Fruit fly (Drosophila melanogaster) whole organism, embryonic: Measurements from ENCODE around the gene pr.
A peak's percentile ranks its signal among the peaks of the same experiment; 100 is the strongest.

Experiments
- ATbp ChIP-seq: fragments of 200-800 bp; sonication (Bioruptor generic); optimal IDR thresholded peaks from 2 replicates; lab custom pipeline; 2017; ENCODE audit warnings: missing biosample characterization, mild to moderate bottlenecking, missing genetic modification characterization, missing genetic modification reagents
- Ada2b ChIP-seq: fragments of 200-800 bp; sonication (Bioruptor generic); IDR thresholded peaks from 2 replicates; pipeline ENCODE4 v1.3.6; 2022; ENCODE audit warnings: missing biosample characterization, missing genetic modification characterization
- Aef1 ChIP-seq: fragments of 200-800 bp; sonication (Bioruptor generic); IDR thresholded peaks from 3 replicates; pipeline ENCODE4 v1.3.6; 2022; ENCODE audit warnings: missing biosample characterization, missing genetic modification characterization
- B-H2 ChIP-seq: fragments of 200-800 bp; sonication (Bioruptor generic); optimal IDR thresholded peaks from 2 replicates; lab custom pipeline; 2018; ENCODE audit warnings: missing biosample characterization, mild to moderate bottlenecking, missing genetic modification characterization
- CG12744 ChIP-seq: fragments of 200-800 bp; sonication (Bioruptor generic); optimal IDR thresholded peaks from 2 replicates; lab custom pipeline; 2016; ENCODE audit warnings: missing biosample characterization, missing genetic modification characterization
- CG13287 ChIP-seq: fragments of 200-800 bp; sonication (Bioruptor generic); IDR thresholded peaks from 2 replicates; pipeline ENCODE4 v1.3.6; 2022; ENCODE audit warnings: missing biosample characterization, missing genetic modification characterization; ENCODE audit not compliant: partially characterized antibody
- CG14667 ChIP-seq: fragments of 200-800 bp; sonication (Bioruptor generic); IDR thresholded peaks from 2 replicates; pipeline ENCODE4 v1.3.6; 2022; ENCODE audit warnings: missing biosample characterization, missing genetic modification characterization
- CG16779 ChIP-seq: fragments of 200-800 bp; sonication (Bioruptor generic); IDR thresholded peaks from 2 replicates; pipeline ENCODE4 v1.3.6; 2022; ENCODE audit warnings: missing biosample characterization, missing genetic modification characterization
- CG17328 ChIP-seq: fragments of 200-800 bp; sonication (Bioruptor generic); IDR thresholded peaks from 2 replicates; pipeline ENCODE4 v1.3.6; 2022; ENCODE audit warnings: missing biosample characterization, missing genetic modification characterization
- CG18262 ChIP-seq: fragments of 200-800 bp; optimal IDR thresholded peaks from 3 replicates; lab custom pipeline; 2019; ENCODE audit warnings: missing biosample characterization, mild to moderate bottlenecking, missing genetic modification characterization, moderate library complexity
- CG30020 ChIP-seq: fragments of 200-800 bp; optimal IDR thresholded peaks from 2 replicates; lab custom pipeline; 2019; ENCODE audit warnings: missing biosample characterization, mild to moderate bottlenecking, missing genetic modification characterization, moderate library complexity
- CG32767 ChIP-seq: fragments of 200-800 bp; sonication (Bioruptor generic); IDR thresholded peaks from 2 replicates; pipeline ENCODE4 v1.3.6; 2022; ENCODE audit warnings: missing biosample characterization, missing genetic modification characterization
- CG32772 ChIP-seq: fragments of 200-800 bp; sonication (Bioruptor generic); IDR thresholded peaks from 2 replicates; pipeline ENCODE4 v1.3.6; 2022; ENCODE audit warnings: missing biosample characterization, missing genetic modification characterization
- CG33213 ChIP-seq: fragments of 200-800 bp; sonication (Bioruptor generic); optimal IDR thresholded peaks from 3 replicates; lab custom pipeline; 2016; ENCODE audit warnings: missing biosample characterization, missing genetic modification characterization
- CG4707 ChIP-seq: fragments of 200-800 bp; sonication (Bioruptor generic); optimal IDR thresholded peaks from 2 replicates; lab custom pipeline; 2018; ENCODE audit warnings: missing biosample characterization, mild to moderate bottlenecking, missing genetic modification characterization, moderate library complexity
- CG5180 ChIP-seq: fragments of 200-800 bp; sonication (Bioruptor generic); optimal IDR thresholded peaks from 3 replicates; lab custom pipeline; 2017; ENCODE audit warnings: missing biosample characterization, missing genetic modification characterization, mild to moderate bottlenecking, moderate library complexity, missing genetic modification reagents
- CG6254 ChIP-seq: fragments of 200-800 bp; sonication (Bioruptor generic); optimal IDR thresholded peaks from 3 replicates; lab custom pipeline; 2017; ENCODE audit warnings: mild to moderate bottlenecking, missing biosample characterization, missing genetic modification reagents, missing genetic modification characterization
- CG6689 ChIP-seq: fragments of 200-800 bp; sonication (Bioruptor generic); IDR thresholded peaks from 2 replicates; pipeline ENCODE4 v1.3.6; 2022; ENCODE audit warnings: missing biosample characterization, missing genetic modification characterization
- CG7357 ChIP-seq: fragments of 200-800 bp; sonication (Bioruptor generic); IDR thresholded peaks from 3 replicates; pipeline ENCODE4 v1.3.6; 2022; ENCODE audit warnings: missing biosample characterization, missing genetic modification characterization
- CG8388 ChIP-seq: fragments of 200-800 bp; sonication (Bioruptor generic); optimal IDR thresholded peaks from 2 replicates; lab custom pipeline; 2019; ENCODE audit warnings: missing biosample characterization, mild to moderate bottlenecking, missing genetic modification characterization, moderate library complexity
- CG8478 ChIP-seq: fragments of >200 bp; optimal IDR thresholded peaks from 2 replicates; lab custom pipeline; 2018
- CG9215 ChIP-seq: fragments of 200-800 bp; sonication (Bioruptor generic); IDR thresholded peaks from 2 replicates; pipeline ENCODE4 v1.3.6; 2022; ENCODE audit warnings: missing biosample characterization, missing genetic modification characterization
- Camta ChIP-seq: fragments of 200-800 bp; sonication (Bioruptor generic); optimal IDR thresholded peaks from 2 replicates; lab custom pipeline; 2016; ENCODE audit warnings: missing biosample characterization, missing genetic modification characterization
- Chrac-16 ChIP-seq: fragments of 200-800 bp; sonication (Bioruptor generic); optimal IDR thresholded peaks from 3 replicates; lab custom pipeline; 2016; ENCODE audit warnings: missing biosample characterization, missing genetic modification characterization
- E2f2 ChIP-seq: fragments of 200-800 bp; sonication (Bioruptor generic); IDR thresholded peaks from 2 replicates; pipeline ENCODE4 v1.3.6; 2022; ENCODE audit warnings: missing biosample characterization, missing genetic modification characterization
- Ets65A ChIP-seq: fragments of 200-800 bp; sonication (Bioruptor generic); peaks from one replicate; lab custom pipeline; 2016; ENCODE audit warnings: missing biosample characterization, missing genetic modification characterization
- Gug ChIP-seq: fragments of 200-800 bp; sonication (Bioruptor generic); IDR thresholded peaks from 4 replicates; pipeline ENCODE4 v1.3.6; 2022; ENCODE audit warnings: missing biosample characterization, missing genetic modification characterization
- HmgD ChIP-seq: fragments of 200-800 bp; sonication (Bioruptor generic); optimal IDR thresholded peaks from 3 replicates; lab custom pipeline; 2016; ENCODE audit warnings: missing biosample characterization, missing genetic modification characterization
- Hsf ChIP-seq: fragments of 200-800 bp; sonication (Bioruptor generic); optimal IDR thresholded peaks from 3 replicates; lab custom pipeline; 2016; ENCODE audit warnings: missing biosample characterization, missing genetic modification characterization
- Lhr ChIP-seq: fragments of 200-800 bp; sonication (Bioruptor generic); optimal IDR thresholded peaks from 3 replicates; lab custom pipeline; 2017; ENCODE audit warnings: mild to moderate bottlenecking, missing biosample characterization, missing genetic modification reagents, missing genetic modification characterization
- Myb ChIP-seq: fragments of 200-800 bp; sonication (Bioruptor generic); optimal IDR thresholded peaks from 2 replicates; lab custom pipeline; 2016; ENCODE audit warnings: missing biosample characterization, missing genetic modification characterization
- NC2β ChIP-seq: fragments of 200-800 bp; sonication (Bioruptor generic); optimal IDR thresholded peaks from 2 replicates; lab custom pipeline; 2016; ENCODE audit warnings: missing biosample characterization, missing genetic modification characterization
- Nf-YA ChIP-seq: fragments of 200-800 bp; sonication (Bioruptor generic); IDR thresholded peaks from 2 replicates; pipeline ENCODE4 v1.3.6; 2022; ENCODE audit warnings: missing biosample characterization, missing genetic modification characterization
- aop ChIP-seq: fragments of 200-800 bp; sonication (Bioruptor generic); IDR thresholded peaks from 2 replicates; pipeline ENCODE4 v1.3.6; 2022; ENCODE audit warnings: missing biosample characterization, missing genetic modification characterization
- corto ChIP-seq: fragments of 200-800 bp; sonication (Bioruptor generic); optimal IDR thresholded peaks from 2 replicates; lab custom pipeline; 2016; ENCODE audit warnings: missing biosample characterization, mild to moderate bottlenecking, missing genetic modification characterization, moderate library complexity
- da ChIP-seq: fragments of 200-800 bp; sonication (Bioruptor generic); optimal IDR thresholded peaks from 2 replicates; lab custom pipeline; 2016; ENCODE audit warnings: missing biosample characterization, missing genetic modification characterization
- dmrt11E ChIP-seq: fragments of 200-800 bp; sonication (Bioruptor generic); optimal IDR thresholded peaks from 3 replicates; lab custom pipeline; 2018; ENCODE audit warnings: missing biosample characterization, mild to moderate bottlenecking, missing genetic modification characterization, moderate library complexity
- ftz-f1 ChIP-seq: fragments of 200-800 bp; sonication (Bioruptor generic); optimal IDR thresholded peaks from 2 replicates; lab custom pipeline; 2016; ENCODE audit warnings: missing biosample characterization, missing genetic modification characterization
- ind ChIP-seq: fragments of 200-800 bp; sonication (Bioruptor generic); optimal IDR thresholded peaks from 3 replicates; lab custom pipeline; 2016; ENCODE audit warnings: missing biosample characterization, missing genetic modification characterization
- jing ChIP-seq: fragments of 200-800 bp; sonication (Bioruptor generic); optimal IDR thresholded peaks from 2 replicates; lab custom pipeline; 2018; ENCODE audit warnings: missing biosample characterization, mild to moderate bottlenecking, missing genetic modification characterization
- lilli ChIP-seq: fragments of 200-800 bp; sonication (Bioruptor generic); optimal IDR thresholded peaks from 3 replicates; lab custom pipeline; 2016; ENCODE audit warnings: missing biosample characterization, missing genetic modification characterization
- lov ChIP-seq, 2 experiments: fragments of 200-800 bp in 1 of 2; fragments of >200 bp in 1 of 2; sonication (Bioruptor generic) in 1 of 2; IDR thresholded peaks in 1 of 2; optimal IDR thresholded peaks in 1 of 2; 2 replicates in 1 of 2; 3 replicates in 1 of 2; pipeline versions ENCODE4 v1.3.6 to Lab custom; 2017 to 2022; ENCODE audit warnings: missing biosample characterization in 1 of 2, missing genetic modification characterization in 1 of 2
- nmo ChIP-seq: fragments of 200-800 bp; sonication (Bioruptor generic); optimal IDR thresholded peaks from 2 replicates; lab custom pipeline; 2018; ENCODE audit warnings: missing biosample characterization, mild to moderate bottlenecking, missing genetic modification characterization, moderate library complexity
- onecut ChIP-seq: fragments of 200-800 bp; sonication (Bioruptor generic); IDR thresholded peaks from 2 replicates; pipeline ENCODE4 v1.3.6; 2022; ENCODE audit warnings: missing biosample characterization, missing genetic modification characterization
- prd ChIP-seq, 3 experiments: fragments of >200 bp in 2 of 3; fragments of 200-800 bp in 1 of 3; sonication (Bioruptor generic) in 1 of 3; optimal IDR thresholded peaks in 2 of 3; IDR thresholded peaks in 1 of 3; 2 replicates in 2 of 3; 3 replicates in 1 of 3; pipeline versions ENCODE4 v1.3.6 to Lab custom; 2017 to 2022; ENCODE audit warnings: missing biosample characterization in 1 of 3, missing genetic modification characterization in 1 of 3
- pum ChIP-seq: fragments of 200-800 bp; sonication (Bioruptor generic); optimal IDR thresholded peaks from 2 replicates; lab custom pipeline; 2016; ENCODE audit warnings: missing biosample characterization, missing genetic modification characterization
- sens-2 ChIP-seq: fragments of 200-800 bp; sonication (Bioruptor generic); IDR thresholded peaks from 2 replicates; pipeline ENCODE4 v1.3.6; 2022; ENCODE audit warnings: missing biosample characterization, missing genetic modification characterization
- sim ChIP-seq: fragments of 200-800 bp; sonication (Bioruptor generic); IDR thresholded peaks from 2 replicates; pipeline ENCODE4 v1.3.6; 2022; ENCODE audit warnings: missing biosample characterization, missing genetic modification characterization
- slbo ChIP-seq: fragments of 200-800 bp; sonication (Bioruptor generic); IDR thresholded peaks from 2 replicates; pipeline ENCODE4 v1.3.6; 2022; ENCODE audit warnings: missing biosample characterization, missing genetic modification characterization
- tll ChIP-seq, 2 experiments: fragments of 200-800 bp in 1 of 2; fragments of >200 bp in 1 of 2; sonication (Bioruptor generic) in 1 of 2; optimal IDR thresholded peaks; 2 replicates each; lab custom pipeline; 2017 to 2019; ENCODE audit warnings: missing biosample characterization in 2 of 2, missing genetic modification characterization in 2 of 2, mild to moderate bottlenecking in 1 of 2, moderate library complexity in 1 of 2
- toy ChIP-seq: fragments of 200-800 bp; sonication (Bioruptor generic); IDR thresholded peaks from 2 replicates; pipeline ENCODE4 v1.3.6; 2022; ENCODE audit warnings: missing biosample characterization, missing genetic modification characterization
- ttk ChIP-seq: fragments of 200-800 bp; sonication (Bioruptor generic); IDR thresholded peaks from 2 replicates; pipeline ENCODE4 v2.1.2; 2022; ENCODE audit warnings: missing biosample characterization, missing genetic modification characterization

The pr gene

dm6 chr2L:20078880-20079279 lies 3.6 kb upstream of the pr start (continued):
- TF ChIP-seq Ada2b (no peak), Ets65A (GFP tag; lab: Kevin White, UChicago) (no peak), ind (GFP tag; lab: Kevin White, UChicago) (peak; percentile 34), ttk (GFP tag; lab: Robert Waterston, UW) (no peak), nmo (GFP tag; lab: Kevin White, UChicago) (no peak), Hsf (GFP tag; lab: Kevin White, UChicago) (no peak), ATbp (GFP tag; lab: Kevin White, UChicago) (no peak), B-H2 (GFP tag; lab: Kevin White, UChicago) (no peak), CG32767 (GFP tag; lab: Robert Waterston, UW) (no peak), CG4707 (GFP tag; lab: Kevin White, UChicago) (no peak), ftz-f1 (peak; percentile 24), Nf-YA (no peak), CG12744 (GFP tag; lab: Kevin White, UChicago) (no peak), aop (GFP tag; lab: Robert Waterston, UW) (no peak), CG33213 (GFP tag; lab: Kevin White, UChicago) (no peak), da (no peak), lilli (GFP tag; lab: Kevin White, UChicago) (peak; percentile 15), Lhr (GFP tag; lab: Kevin White, UChicago) (no peak), sim (GFP tag; lab: Robert Waterston, UW) (no peak), CG14667 (GFP tag; lab: Robert Waterston, UW) (no peak), CG30020 (tag; lab: Kevin White, UChicago) (no peak), CG8478 (lab: Kevin White, UChicago) (no peak), dmrt11E (no peak), prd (optimal IDR thresholded peaks at IDR 0.05; lab: Kevin White, UChicago) (no peak), prd (GFP tag; IDR thresholded peaks at IDR 0.05; lab: Robert Waterston, UW) (peak; percentile 44; the same call in 1 of the 3 replicates), CG16779 (GFP tag; lab: Robert Waterston, UW) (no peak), slbo (peak; percentile 33; the same call in 1 of the 2 replicates), HmgD (GFP tag; lab: Kevin White, UChicago) (no peak), CG6689 (no peak; the same call in none of the 2 replicates), NC2β (no peak), CG17328 (GFP tag; lab: Robert Waterston, UW) (no peak), tll (GFP tag; optimal IDR thresholded peaks at IDR 0.05; lab: Kevin White, UChicago) (no peak), CG18262 (no peak), Chrac-16 (GFP tag; lab: Kevin White, UChicago) (no peak), Aef1 (GFP tag; lab: Robert Waterston, UW) (no peak), sens-2 (GFP tag; lab: Robert Waterston, UW) (no peak), pum (no peak), corto (no peak), CG6254 (no peak), E2f2 (GFP tag; lab: Robert Waterston, UW) (no peak), Camta (GFP tag; lab: Kevin White, UChicago) (no peak), Gug (GFP tag; lab: Robert Waterston, UW) (0 out of 4 replicates have a peak, but pooled peaks have one; percentile 20), CG13287 (GFP tag; lab: Robert Waterston, UW) (no peak), CG32772 (peak; percentile 22; the same call in 1 of the 2 replicates), Myb (GFP tag; lab: Kevin White, UChicago) (peak; percentile 16), CG7357 (GFP tag; lab: Robert Waterston, UW) (no peak), onecut (GFP tag; lab: Robert Waterston, UW) (no peak), lov (optimal IDR thresholded peaks at IDR 0.05; lab: Kevin White, UChicago) (no peak), lov (GFP tag; IDR thresholded peaks at IDR 0.05; lab: Robert Waterston, UW) (no peak), CG5180 (GFP tag; lab: Kevin White, UChicago) (no peak), jing (GFP tag; lab: Kevin White, UChicago) (no peak), CG8388 (GFP tag; lab: Kevin White, UChicago) (no peak), toy (GFP tag; lab: Robert Waterston, UW) (no peak), CG9215 (GFP tag; lab: Robert Waterston, UW) (no peak)
